Fruit fly (Drosophila melanogaster): ENCODE data around the gene Cyp4ac2.
A peak's percentile ranks its signal among the peaks of the same experiment; 100 is the strongest.

Gene Cyp4ac2

dm6 chr2L:5286572-5286971, 20.4 kb downstream of the Cyp4ac2 start:
- no peak for TF ChIP-seq noc (tag; optimal IDR thresholded peaks at IDR 0.05)

dm6 chr2L:5287599-5288261, 21.5 kb downstream of the Cyp4ac2 start:
- TF ChIP-seq noc (tag; optimal IDR thresholded peaks at IDR 0.05) = no peak

dm6 chr2L:5288262-5288621, 22.1 kb downstream of the Cyp4ac2 start:
- no peak for TF ChIP-seq noc (tag; optimal IDR thresholded peaks at IDR 0.05)

dm6 chr2L:5288721-5289120, 22.5 kb downstream of the Cyp4ac2 start, which contains the start of gene vri:
Gene vri (plus strand): TSS chr2L:5288944.
- TF ChIP-seq noc (tag; optimal IDR thresholded peaks at IDR 0.05) = no peak

- no peak for TF ChIP-seq noc (tag; optimal IDR thresholded peaks at IDR 0.05)
These were observed 23.7 kb downstream of the Cyp4ac2 start for dm6 chr2L:5289921-5290320.

dm6 chr2L:5290530-5290929, 24.3 kb downstream of the Cyp4ac2 start:
- TF ChIP-seq noc (tag; optimal IDR thresholded peaks at IDR 0.05) = no peak

dm6 chr2L:5291195-5291594, 25.0 kb downstream of the Cyp4ac2 start:
- TF ChIP-seq noc (tag; optimal IDR thresholded peaks at IDR 0.05) = no peak

dm6 chr2L:5291869-5292642, 25.9 kb downstream of the Cyp4ac2 start:
- TF ChIP-seq noc (tag; optimal IDR thresholded peaks at IDR 0.05) = no peak

dm6 chr2L:5292643-5292963, 26.4 kb downstream of the Cyp4ac2 start:
- TF ChIP-seq noc (tag; optimal IDR thresholded peaks at IDR 0.05) = no peak

- peak; percentile 44 for TF ChIP-seq noc (tag; optimal IDR thresholded peaks at IDR 0.05)
These were observed 26.9 kb downstream of the Cyp4ac2 start for dm6 chr2L:5292977-5293513.

- no peak for TF ChIP-seq noc (tag; optimal IDR thresholded peaks at IDR 0.05)
These were observed 28.4 kb downstream of the Cyp4ac2 start for dm6 chr2L:5294392-5295244.

dm6 chr2L:5295245-5295572, 29.0 kb downstream of the Cyp4ac2 start:
- no peak for TF ChIP-seq noc (tag; optimal IDR thresholded peaks at IDR 0.05)

dm6 chr2L:5296672-5297288, 30.6 kb downstream of the Cyp4ac2 start:
- no peak for TF ChIP-seq noc (tag; optimal IDR thresholded peaks at IDR 0.05)

dm6 chr2L:5297289-5297960, 31.2 kb downstream of the Cyp4ac2 start:
- TF ChIP-seq noc (tag; optimal IDR thresholded peaks at IDR 0.05) = no peak

- TF ChIP-seq noc (tag; optimal IDR thresholded peaks at IDR 0.05) = no peak
These were observed 31.7 kb downstream of the Cyp4ac2 start for dm6 chr2L:5297961-5298311.

Data from whole organism, larva.